Worm (Caenorhabditis elegans) whole organism, L2 larva: ENCODE measurements around the gene ani-2.

Experiments
- C34F6.9 ChIP-seq: fragments of 150-350 bp; optimal IDR thresholded peaks from 2 replicates; lab custom pipeline; 2014; ENCODE audit warnings: missing biosample characterization, missing genetic modification characterization
- ZK546.5 ChIP-seq: sonication (generic microtip); optimal IDR thresholded peaks from 2 replicates; lab custom pipeline; 2017; ENCODE audit warnings: missing biosample characterization, missing genetic modification characterization
- alr-1 ChIP-seq: fragments of 150-350 bp; optimal IDR thresholded peaks from 2 replicates; lab custom pipeline; 2014; ENCODE audit warnings: missing biosample characterization, missing genetic modification characterization
- aly-2 ChIP-seq: fragments of 150-350 bp; optimal IDR thresholded peaks from 2 replicates; lab custom pipeline; 2014; ENCODE audit warnings: missing biosample characterization, missing genetic modification characterization
- ama-1 ChIP-seq: fragments of 150-350 bp; optimal IDR thresholded peaks from 2 replicates; lab custom pipeline; 2018; ENCODE audit warnings: inconsistent platforms
- blmp-1 ChIP-seq: sonication (generic microtip); optimal IDR thresholded peaks from 2 replicates; lab custom pipeline; 2017; ENCODE audit warnings: missing genetic modification characterization, mild to moderate bottlenecking, missing compliant biosample characterization, antibody characterized with exemption, moderate library complexity; ENCODE audit not compliant: insufficient read depth
- ceh-16 ChIP-seq: fragments of 150-350 bp; optimal IDR thresholded peaks from 2 replicates; lab custom pipeline; 2014; ENCODE audit warnings: missing biosample characterization, missing genetic modification characterization
- ceh-82 ChIP-seq: fragments of 150-350 bp; optimal IDR thresholded peaks from 2 replicates; lab custom pipeline; 2014; ENCODE audit warnings: missing biosample characterization, missing genetic modification characterization
- crh-2 ChIP-seq: sonication (generic microtip); optimal IDR thresholded peaks from 2 replicates; lab custom pipeline; 2017; ENCODE audit warnings: missing biosample characterization, missing genetic modification characterization
- dmd-4 ChIP-seq: sonication (generic microtip); optimal IDR thresholded peaks from 2 replicates; lab custom pipeline; 2017; ENCODE audit warnings: missing biosample characterization, missing genetic modification characterization
- egl-27 ChIP-seq: sonication (generic microtip); optimal IDR thresholded peaks from 3 replicates; lab custom pipeline; 2017; ENCODE audit warnings: missing biosample characterization, missing genetic modification reagents, missing genetic modification characterization
- elt-1 ChIP-seq: fragments of 150-350 bp; optimal IDR thresholded peaks from 2 replicates; lab custom pipeline; 2014; ENCODE audit warnings: missing biosample characterization, missing genetic modification characterization
- elt-3 ChIP-seq: sonication (generic microtip); optimal IDR thresholded peaks from 2 replicates; lab custom pipeline; 2017; ENCODE audit warnings: missing biosample characterization, missing genetic modification characterization
- fos-1 ChIP-seq: fragments of 150-350 bp; optimal IDR thresholded peaks from 2 replicates; lab custom pipeline; 2014; ENCODE audit warnings: missing biosample characterization, missing genetic modification characterization
- gmeb-1 ChIP-seq: fragments of 150-350 bp; optimal IDR thresholded peaks from 2 replicates; lab custom pipeline; 2014; ENCODE audit warnings: missing biosample characterization, missing genetic modification characterization
- lin-11 ChIP-seq: fragments of 150-350 bp; sonication (generic microtip); optimal IDR thresholded peaks from 2 replicates; lab custom pipeline; 2014; ENCODE audit warnings: missing biosample characterization, missing genetic modification characterization, inconsistent platforms, mixed read lengths
- lin-13 ChIP-seq: fragments of 150-350 bp; optimal IDR thresholded peaks from 2 replicates; lab custom pipeline; 2014; ENCODE audit warnings: missing biosample characterization, missing genetic modification reagents, missing genetic modification characterization
- lsy-2 ChIP-seq, 2 experiments: fragments of 150-350 bp in 1 of 2; sonication (generic microtip) in 1 of 2; optimal IDR thresholded peaks; 2 replicates each; lab custom pipeline; 2014 to 2017; ENCODE audit warnings: missing biosample characterization in 2 of 2, missing genetic modification characterization in 2 of 2
- mab-5 ChIP-seq: fragments of 150-350 bp; optimal IDR thresholded peaks from 2 replicates; lab custom pipeline; 2014; ENCODE audit warnings: missing biosample characterization, missing genetic modification characterization
- mbf-1 ChIP-seq: sonication (generic microtip); optimal IDR thresholded peaks from 2 replicates; lab custom pipeline; 2017; ENCODE audit warnings: missing biosample characterization, missing genetic modification characterization
- mdl-1 ChIP-seq, 2 experiments: fragments of 150-350 bp in 1 of 2; sonication (generic microtip) in 1 of 2; optimal IDR thresholded peaks; 2 replicates each; lab custom pipeline; 2017; ENCODE audit warnings: missing biosample characterization in 2 of 2, missing genetic modification characterization in 2 of 2
- nhr-129 ChIP-seq: fragments of 150-350 bp; optimal IDR thresholded peaks from 2 replicates; lab custom pipeline; 2014; ENCODE audit warnings: missing biosample characterization, missing genetic modification characterization
- nhr-21 ChIP-seq: fragments of 150-350 bp; optimal IDR thresholded peaks from 2 replicates; lab custom pipeline; 2014; ENCODE audit warnings: missing biosample characterization, missing genetic modification characterization
- nhr-23 ChIP-seq: fragments of 150-350 bp; optimal IDR thresholded peaks from 2 replicates; lab custom pipeline; 2014; ENCODE audit warnings: missing biosample characterization, missing genetic modification reagents, missing genetic modification characterization
- nhr-237 ChIP-seq: fragments of 150-350 bp; optimal IDR thresholded peaks from 2 replicates; lab custom pipeline; 2014; ENCODE audit warnings: missing biosample characterization, missing genetic modification characterization
- nhr-25 ChIP-seq: fragments of 150-350 bp; sonication (generic microtip); optimal IDR thresholded peaks from 3 replicates; lab custom pipeline; 2014; ENCODE audit warnings: missing biosample characterization, missing genetic modification characterization
- nhr-77 ChIP-seq: fragments of 150-350 bp; optimal IDR thresholded peaks from 2 replicates; lab custom pipeline; 2014; ENCODE audit warnings: missing biosample characterization, missing genetic modification characterization
- peb-1 ChIP-seq: fragments of 150-350 bp; optimal IDR thresholded peaks from 2 replicates; lab custom pipeline; 2014; ENCODE audit warnings: missing biosample characterization, missing genetic modification characterization
- sem-4 ChIP-seq: fragments of 150-350 bp; optimal IDR thresholded peaks from 2 replicates; lab custom pipeline; 2014; ENCODE audit warnings: missing biosample characterization, missing genetic modification reagents, missing genetic modification characterization
- sma-3 ChIP-seq: sonication (generic microtip); optimal IDR thresholded peaks from 2 replicates; lab custom pipeline; 2016; ENCODE audit warnings: missing genetic modification reagents, missing genetic modification characterization, missing compliant biosample characterization
- sma-9 ChIP-seq, 2 experiments: fragments of 150-350 bp in 1 of 2; sonication (generic microtip) in 1 of 2; optimal IDR thresholded peaks; 2 replicates each; lab custom pipeline; 2014 to 2016; ENCODE audit warnings: missing genetic modification characterization in 2 of 2, mild to moderate bottlenecking in 1 of 2, missing biosample characterization in 1 of 2, missing compliant biosample characterization in 1 of 2, missing genetic modification reagents in 1 of 2, moderate library complexity in 1 of 2
- snpc-4 ChIP-seq: fragments of 150-350 bp; optimal IDR thresholded peaks from 2 replicates; lab custom pipeline; 2014; ENCODE audit warnings: missing biosample characterization, missing genetic modification characterization
- unc-39 ChIP-seq: fragments of 150-350 bp; optimal IDR thresholded peaks from 2 replicates; lab custom pipeline; 2014; ENCODE audit warnings: missing biosample characterization, missing genetic modification characterization
- unc-55 ChIP-seq: fragments of 150-350 bp; sonication (generic microtip); optimal IDR thresholded peaks from 3 replicates; lab custom pipeline; 2014; ENCODE audit warnings: missing biosample characterization, missing genetic modification reagents, missing genetic modification characterization
- unc-62 ChIP-seq: fragments of 150-350 bp; optimal IDR thresholded peaks from 2 replicates; lab custom pipeline; 2014; ENCODE audit warnings: missing biosample characterization, missing genetic modification reagents, missing genetic modification characterization
- ztf-11 ChIP-seq: sonication (generic microtip); optimal IDR thresholded peaks from 2 replicates; lab custom pipeline; 2017; ENCODE audit warnings: missing biosample characterization, missing genetic modification characterization
- ztf-4 ChIP-seq: fragments of 150-350 bp; optimal IDR thresholded peaks from 2 replicates; lab custom pipeline; 2014; ENCODE audit warnings: missing biosample characterization, missing genetic modification characterization

Gene ani-2

DNA sequence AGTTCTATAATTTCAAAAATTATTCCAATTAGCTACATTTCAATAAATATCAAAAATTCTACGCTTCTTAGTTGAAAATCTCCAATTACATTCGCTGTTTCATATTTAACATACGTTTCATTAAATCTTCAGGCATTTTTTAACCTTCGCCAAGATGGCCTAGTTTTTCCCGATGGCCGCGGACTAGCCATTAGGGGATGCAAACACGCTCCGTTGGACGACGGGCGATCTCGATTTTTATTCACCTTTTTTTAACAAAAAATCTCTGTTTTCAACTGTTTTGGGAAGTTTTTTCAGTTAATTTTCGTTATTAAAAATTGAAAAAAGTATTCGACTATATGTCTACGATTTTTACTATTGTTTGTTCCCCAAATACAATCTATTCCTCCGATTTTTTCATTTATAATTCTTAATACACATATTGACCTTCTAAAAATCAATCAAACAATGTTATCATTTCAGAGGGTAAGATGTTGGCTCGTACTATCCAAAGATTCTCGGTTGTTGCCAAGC is 18.1 kb upstream of the ani-2 start, which contains the start of gene F58F12.1:
Gene F58F12.1, plus strand, starts transcription at position 463 of the 513 bp plus-strand sequence.
- TF ChIP-seq mbf-1 (tag; lab: Kevin White, UChicago) (no peak), crh-2 (peak; percentile 24), sem-4 (peak; percentile 38), unc-62 (GFP tag; lab: Kevin White, UChicago) (no peak), dmd-4 (tag; lab: Kevin White, UChicago) (no peak), sma-9 (GFP tag; optimal IDR thresholded peaks at IDR 0.05; lab: Kevin White, UChicago) (peak; percentile 41), sma-9 (tag; optimal IDR thresholded peaks at IDR 0.05; lab: Kevin White, UChicago) (no peak), lin-13 (peak; percentile 61), lin-11 (no peak), snpc-4 (peak; percentile 28), sma-3 (GFP tag; lab: Kevin White, UChicago) (peak; percentile 18), nhr-129 (tag; lab: Kevin White, UChicago) (peak; percentile 61), C34F6.9 (peak; percentile 81), ztf-4 (tag; lab: Kevin White, UChicago) (no peak), nhr-21 (tag; lab: Kevin White, UChicago) (peak; percentile 16), unc-39 (tag; lab: Kevin White, UChicago) (no peak), fos-1 (tag; lab: Kevin White, UChicago) (peak; percentile 67), elt-3 (tag; lab: Kevin White, UChicago) (no peak), lsy-2 (tag; optimal IDR thresholded peaks at IDR 0.05; lab: Kevin White, UChicago) (peak; percentile 39 to 78), nhr-23 (tag; lab: Kevin White, UChicago) (no peak), gmeb-1 (tag; lab: Kevin White, UChicago) (peak; percentile 66), ztf-11 (tag; lab: Kevin White, UChicago) (no peak), alr-1 (tag; lab: Kevin White, UChicago) (no peak)

DNA sequence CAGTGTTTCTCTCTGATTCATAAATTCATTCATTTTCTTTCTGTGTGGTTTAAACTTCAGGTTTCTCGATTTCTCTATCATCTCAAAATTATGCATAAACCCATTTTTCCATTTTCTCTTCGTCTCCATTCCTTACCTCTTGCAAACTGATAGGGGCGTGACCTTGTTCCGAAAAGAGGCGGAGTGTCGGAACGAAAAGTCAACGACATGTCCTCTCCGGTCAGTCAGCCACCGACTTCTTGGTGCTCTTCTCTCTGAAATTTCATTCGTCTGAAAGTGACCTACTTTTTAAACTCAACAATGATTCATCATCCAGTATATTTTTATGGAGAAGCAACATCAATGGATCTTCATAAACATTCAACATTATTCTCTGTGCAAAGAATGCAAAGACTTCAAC is 15.7 kb upstream of the ani-2 start, which contains the start of gene F58F12.12:
Gene F58F12.12, plus strand, starts transcription at position 301 of the 400 bp plus-strand sequence.
- TF ChIP-seq ama-1 (no peak), fos-1 (tag; lab: Kevin White, UChicago) (peak; percentile 3)

DNA sequence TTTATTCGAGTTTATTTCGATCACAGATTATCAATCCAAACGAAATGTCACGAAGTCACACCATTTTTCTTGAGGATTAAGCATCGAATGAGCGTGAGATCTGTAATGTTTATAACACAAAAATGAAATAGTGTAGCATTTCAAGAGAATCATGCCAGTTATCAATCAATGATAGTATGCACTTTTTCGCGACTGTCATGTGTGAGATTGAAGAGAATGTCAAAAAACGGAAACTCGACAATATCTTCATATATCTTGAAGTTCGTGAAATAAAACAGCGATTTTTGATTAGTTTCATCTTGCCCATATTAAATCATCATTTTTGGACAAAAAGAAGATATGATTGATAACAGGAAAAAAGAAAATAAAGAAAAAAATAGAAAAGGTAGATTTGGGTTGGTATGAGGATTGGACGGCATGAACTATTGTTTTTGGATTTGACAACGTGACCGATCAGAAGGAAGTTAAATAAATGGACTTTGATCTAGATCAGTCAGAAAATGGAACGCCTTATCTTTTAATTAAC is 13.9 kb upstream of the ani-2 start:
- no peak for TF ChIP-seq dmd-4 (tag; lab: Kevin White, UChicago)
- TF ChIP-seq unc-39 (tag; lab: Kevin White, UChicago): no peak
- no peak for TF ChIP-seq ztf-4 (tag; lab: Kevin White, UChicago)
- peak; percentile 35 for TF ChIP-seq sma-9 (GFP tag; optimal IDR thresholded peaks at IDR 0.05; lab: Kevin White, UChicago)
- no peak for TF ChIP-seq sma-9 (tag; optimal IDR thresholded peaks at IDR 0.05; lab: Kevin White, UChicago)
- TF ChIP-seq nhr-237 (tag; lab: Kevin White, UChicago): no peak
- no peak for TF ChIP-seq nhr-129 (tag; lab: Kevin White, UChicago)
- peak; percentile 44 for TF ChIP-seq fos-1 (tag; lab: Kevin White, UChicago)
- peak; percentile 69 for TF ChIP-seq nhr-21 (tag; lab: Kevin White, UChicago)
- TF ChIP-seq egl-27 (tag; lab: Kevin White, UChicago): no peak
- TF ChIP-seq C34F6.9: no peak
- TF ChIP-seq crh-2: no peak
- TF ChIP-seq unc-55 (GFP tag; lab: Kevin White, UChicago): no peak
- TF ChIP-seq ztf-11 (tag; lab: Kevin White, UChicago): no peak
- TF ChIP-seq ceh-16: no peak
- TF ChIP-seq nhr-25 (tag; lab: Kevin White, UChicago): no peak
- TF ChIP-seq peb-1 (tag; lab: Kevin White, UChicago): no peak
- no peak for TF ChIP-seq mab-5 (tag; lab: Kevin White, UChicago)
- TF ChIP-seq sma-3 (GFP tag; lab: Kevin White, UChicago): peak; percentile 10
- TF ChIP-seq aly-2 (tag; lab: Kevin White, UChicago): no peak
- no peak for TF ChIP-seq ZK546.5

DNA sequence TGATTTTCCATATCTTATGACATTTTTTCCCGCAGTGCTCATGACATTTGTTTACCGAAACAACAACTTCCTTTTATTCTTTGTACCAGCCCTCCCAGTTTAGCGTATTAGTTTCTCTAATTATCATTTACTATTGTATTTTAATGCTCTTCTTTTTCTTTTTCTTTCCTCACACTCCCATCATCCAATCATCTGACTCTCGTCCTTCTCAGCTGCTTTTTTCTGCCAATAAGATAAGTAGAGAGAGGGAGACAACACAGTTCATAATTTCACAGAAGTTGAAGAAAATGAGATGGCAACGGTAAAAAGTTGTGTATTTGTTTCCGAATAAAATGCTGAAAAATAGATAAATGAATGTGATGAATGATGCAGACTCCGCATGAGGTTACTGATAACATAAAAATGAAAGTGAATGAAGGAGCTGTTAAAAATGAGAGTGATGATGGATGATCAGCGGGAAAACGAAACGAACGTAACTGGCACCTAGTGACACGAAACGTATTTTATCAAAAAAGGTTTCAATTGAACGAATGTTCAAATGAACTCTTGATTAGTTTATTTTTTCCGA is 12.3 kb upstream of the ani-2 start:
- TF ChIP-seq mbf-1 (tag; lab: Kevin White, UChicago) (no peak), nhr-77 (tag; lab: Kevin White, UChicago) (no peak), lsy-2 (tag; optimal IDR thresholded peaks at IDR 0.05; lab: Kevin White, UChicago) (no peak), elt-1 (no peak), blmp-1 (tag; lab: Kevin White, UChicago) (peak; percentile 29), crh-2 (peak; percentile 40), ztf-11 (tag; lab: Kevin White, UChicago) (no peak), fos-1 (tag; lab: Kevin White, UChicago) (peak; percentile 90), nhr-129 (tag; lab: Kevin White, UChicago) (peak; percentile 8), sma-9 (GFP tag; optimal IDR thresholded peaks at IDR 0.05; lab: Kevin White, UChicago) (peak; percentile 11), sma-9 (tag; optimal IDR thresholded peaks at IDR 0.05; lab: Kevin White, UChicago) (no peak), mdl-1 (tag; optimal IDR thresholded peaks at IDR 0.05; lab: Kevin White, UChicago) (no peak), ceh-16 (no peak), ceh-82 (tag; lab: Kevin White, UChicago) (no peak), nhr-237 (tag; lab: Kevin White, UChicago) (no peak)
